Fruit fly (Drosophila melanogaster) whole organism: Measurements from ENCODE around the gene Tap42.

Experiments
- Dll ChIP-seq: fragments of >200 bp; optimal IDR thresholded peaks from 2 replicates; lab custom pipeline; 2017
- EcR ChIP-seq, 2 experiments: fragments of >200 bp; optimal IDR thresholded peaks; 2 replicates each; lab custom pipeline; 2017; ENCODE audit warnings: missing biosample characterization in 2 of 2, missing genetic modification characterization in 2 of 2, missing genetic modification reagents in 2 of 2
- psq ChIP-seq: fragments of >200 bp; optimal IDR thresholded peaks from 2 replicates; lab custom pipeline; 2017
- usp ChIP-seq: fragments of >200 bp; optimal IDR thresholded peaks from 2 replicates; lab custom pipeline; 2017; ENCODE audit warnings: missing biosample characterization, missing genetic modification characterization, mixed read lengths

DNA sequence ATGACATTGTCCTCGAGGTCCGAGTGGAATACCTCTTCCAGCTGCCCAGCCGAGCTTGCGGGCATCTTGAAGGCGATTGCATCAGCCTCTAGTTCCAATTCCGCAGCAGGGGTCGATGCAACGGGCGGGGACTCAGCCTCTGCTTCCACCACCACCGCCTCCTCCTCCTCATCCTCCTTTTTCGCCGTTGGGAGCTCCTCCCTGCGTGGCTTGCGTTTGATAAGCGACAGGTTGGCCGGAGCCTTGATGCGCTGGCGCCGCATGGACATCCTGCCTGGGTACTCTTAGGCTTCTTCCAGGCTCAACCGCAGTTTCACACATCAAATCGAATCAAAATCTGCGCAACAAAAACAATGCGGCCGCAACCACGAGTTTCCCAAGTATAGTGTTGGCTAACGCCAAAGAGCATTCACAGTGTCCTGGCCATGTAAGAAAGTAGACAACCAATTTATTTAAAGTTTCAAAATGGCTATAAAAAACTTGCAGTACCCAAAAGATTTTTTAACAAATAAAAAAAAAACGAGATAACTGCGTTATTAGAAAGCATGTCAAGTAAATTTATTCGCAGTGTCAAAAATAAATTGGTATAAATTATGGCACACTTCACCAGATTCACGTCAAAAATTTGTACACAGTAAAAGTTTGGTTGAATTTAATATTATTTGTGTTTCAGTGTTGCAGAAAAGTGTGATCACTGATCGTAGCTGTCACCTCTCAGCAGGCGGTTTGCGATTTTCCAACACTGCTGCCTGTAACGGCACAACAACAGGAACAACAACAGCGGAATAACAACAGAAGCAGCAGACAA is 6.2 kb downstream of the Tap42 start, which contains the start of the genes Bdp1 and CG6565:
- no peak for TF ChIP-seq EcR (GFP tag; optimal IDR thresholded peaks at IDR 0.05; lab: Kevin White, UChicago)
- TF ChIP-seq Dll (lab: Kevin White, UChicago), result no peak
- no peak for TF ChIP-seq usp (GFP tag; lab: Kevin White, UChicago)
- no peak for TF ChIP-seq psq (lab: Kevin White, UChicago)
